Worm (Caenorhabditis elegans) whole organism, L1 larva: ENCODE measurements around the gene B0563.9.

Source experiments
- F16B12.6 ChIP-seq: fragments of 150-350 bp; optimal IDR thresholded peaks from 2 replicates; lab custom pipeline; 2014; ENCODE audit warnings: missing biosample characterization, missing genetic modification characterization
- blmp-1 ChIP-seq: fragments of 150-350 bp; optimal IDR thresholded peaks from 2 replicates; lab custom pipeline; 2014; ENCODE audit warnings: missing biosample characterization, missing genetic modification characterization
- fkh-10 ChIP-seq: sonication (generic microtip); optimal IDR thresholded peaks from 2 replicates; lab custom pipeline; 2017; ENCODE audit warnings: missing biosample characterization, missing genetic modification reagents, missing genetic modification characterization
- jun-1 ChIP-seq: fragments of 150-350 bp; optimal IDR thresholded peaks from 2 replicates; lab custom pipeline; 2014; ENCODE audit warnings: missing biosample characterization, missing genetic modification reagents, missing genetic modification characterization
- lin-39 ChIP-seq: fragments of 150-350 bp; optimal IDR thresholded peaks from 2 replicates; lab custom pipeline; 2014; ENCODE audit warnings: missing biosample characterization, missing genetic modification reagents, missing genetic modification characterization
- lsy-2 ChIP-seq, 2 experiments: fragments of 150-350 bp; optimal IDR thresholded peaks; 2 replicates each; lab custom pipeline; 2014; ENCODE audit warnings: missing biosample characterization in 2 of 2, missing genetic modification characterization in 2 of 2
- nhr-76 ChIP-seq: sonication (generic microtip); optimal IDR thresholded peaks from 2 replicates; lab custom pipeline; 2017; ENCODE audit warnings: missing biosample characterization, missing genetic modification characterization
- snu-23 ChIP-seq: sonication (generic microtip); optimal IDR thresholded peaks from 2 replicates; lab custom pipeline; 2016; ENCODE audit warnings: missing genetic modification characterization, missing compliant biosample characterization

DNA sequence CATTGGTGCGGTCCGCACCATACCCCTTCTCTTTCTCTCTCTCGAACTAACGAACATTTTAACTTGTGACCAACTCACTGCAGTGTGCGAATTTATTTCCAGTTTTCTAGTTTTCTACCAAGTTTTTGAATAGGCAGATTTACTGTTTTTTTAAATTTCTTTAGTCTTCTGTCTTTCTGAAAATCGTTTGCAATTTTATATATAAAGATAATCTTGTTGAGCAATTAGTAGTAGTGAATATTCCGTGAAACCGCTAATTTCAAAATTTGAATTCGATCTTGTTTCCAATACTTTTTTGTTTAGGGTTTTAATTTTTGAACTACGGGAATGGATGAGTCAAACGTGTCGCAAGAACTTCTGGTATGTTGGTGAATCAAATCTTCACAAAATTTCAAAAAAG is 15.5 kb downstream of the B0563.9 start, which contains the start of gene Y81B9A.2:
- TF ChIP-seq snu-23 (GFP tag; lab: Kevin White, UChicago) (no peak), lin-39 (tag; lab: Kevin White, UChicago) (no peak), fkh-10 (no peak), nhr-76 (no peak), jun-1 (no peak), lsy-2 (tag; optimal IDR thresholded peaks at IDR 0.05; lab: Kevin White, UChicago) (no peak), F16B12.6 (no peak), blmp-1 (no peak)
